Worm (Caenorhabditis elegans) whole organism, midembryonic: ENCODE data around the gene Y73F8A.22.

Source experiments
- cog-1 ChIP-seq: sonication (generic microtip); optimal IDR thresholded peaks from 2 replicates; lab custom pipeline; 2016; ENCODE audit warnings: missing genetic modification characterization, missing compliant biosample characterization
- klf-2 ChIP-seq: fragments of 200-800 bp; sonication (Bioruptor generic); conservative IDR thresholded peaks from 2 replicates; pipeline ENCODE4 v1.3.6; 2022; ENCODE audit warnings: missing genetic modification reagents, missing genetic modification characterization, missing compliant biosample characterization
- ztf-23 ChIP-seq: fragments of 200-800 bp; sonication (Bioruptor generic); IDR thresholded peaks from 2 replicates; pipeline ENCODE4 v1.3.6; 2022; ENCODE audit warnings: missing genetic modification reagents, missing genetic modification characterization, missing compliant biosample characterization
- ztf-29 ChIP-seq: fragments of 200-800 bp; sonication (Bioruptor generic); IDR thresholded peaks from 2 replicates; pipeline ENCODE4 v1.3.6; 2022; ENCODE audit warnings: missing genetic modification reagents, missing genetic modification characterization, missing compliant biosample characterization

ce11 chrIV:15395260-15395844 is 45.9 kb downstream of the Y73F8A.22 start:
- TF ChIP-seq ztf-23 = no peak
- TF ChIP-seq klf-2 (GFP tag; lab: Robert Waterston, UW) = no peak
- TF ChIP-seq ztf-29 = no peak
- no peak for TF ChIP-seq cog-1 (tag; lab: Kevin White, UChicago)
